Fruit fly (Drosophila melanogaster) S2 (cell line): ENCODE results near the gene CG10550.

Source experiments
- CG8478 ChIP-seq: fragments of >200 bp; optimal IDR thresholded peaks from 2 replicates; lab custom pipeline; 2018
- CTCF ChIP-seq, 2 experiments: fragments of >200 bp; optimal IDR thresholded peaks; 2 replicates each; lab custom pipeline; 2018

The CG10550 gene

dm6 chr3R:25310843-25311242, 2.7 kb upstream of the CG10550 start, which contains the start of gene CG31099:
Gene CG31099 (minus strand): TSS chr3R:25310943.
- TF ChIP-seq CG8478 (lab: Kevin White, UChicago) (no peak), CTCF (optimal IDR thresholded peaks at IDR 0.05; lab: Kevin White, UChicago) (no peak)

- TF ChIP-seq CTCF (optimal IDR thresholded peaks at IDR 0.05; lab: Kevin White, UChicago): no peak
- no peak for TF ChIP-seq CG8478 (lab: Kevin White, UChicago)
Observed at dm6 chr3R:25309175-25309574, 984 bp upstream of the CG10550 start.

- TF ChIP-seq CG8478 (lab: Kevin White, UChicago) (no peak), CTCF (optimal IDR thresholded peaks at IDR 0.05; lab: Kevin White, UChicago) (no peak)
Observed at dm6 chr3R:25305822-25306544, 2.2 kb downstream of the CG10550 start.

dm6 chr3R:25303857-25304440, 4.2 kb downstream of the CG10550 start, which contains the start of gene CG31436:
Gene CG31436 (plus strand): TSS chr3R:25304137.
- TF ChIP-seq CTCF (optimal IDR thresholded peaks at IDR 0.05; lab: Kevin White, UChicago) (no peak), CG8478 (lab: Kevin White, UChicago) (no peak)

dm6 chr3R:25302239-25302638, 6.0 kb downstream of the CG10550 start, which contains the start of gene CG31370:
Gene CG31370 (plus strand): TSS chr3R:25302464.
- TF ChIP-seq CG8478 (lab: Kevin White, UChicago) (no peak), CTCF (optimal IDR thresholded peaks at IDR 0.05; lab: Kevin White, UChicago) (no peak)

dm6 chr3R:25300575-25300974, 7.6 kb downstream of the CG10550 start, which contains the start of gene CG13659:
Gene CG13659 (plus strand): TSS chr3R:25300891.
- TF ChIP-seq CTCF (optimal IDR thresholded peaks at IDR 0.05; lab: Kevin White, UChicago): no peak
- no peak for TF ChIP-seq CG8478 (lab: Kevin White, UChicago)

- TF ChIP-seq CG8478 (lab: Kevin White, UChicago): no peak
- no peak for TF ChIP-seq CTCF (optimal IDR thresholded peaks at IDR 0.05; lab: Kevin White, UChicago)
Observed at dm6 chr3R:25299507-25299964, 8.7 kb downstream of the CG10550 start, which contains the start of gene CG31288. Gene CG31288 (minus strand): TSS chr3R:25299557.

dm6 chr3R:25297678-25298077, 10.5 kb downstream of the CG10550 start, which contains the start of gene CG31097:
Gene CG31097 (minus strand): TSS chr3R:25297778.
- TF ChIP-seq CG8478 (lab: Kevin White, UChicago) (no peak), CTCF (optimal IDR thresholded peaks at IDR 0.05; lab: Kevin White, UChicago) (no peak)

dm6 chr3R:25295320-25296020, 12.7 kb downstream of the CG10550 start, which contains the start of gene CG31102:
Gene CG31102 (minus strand): TSS chr3R:25295594.
- TF ChIP-seq CTCF (optimal IDR thresholded peaks at IDR 0.05; lab: Kevin White, UChicago): no peak
- no peak for TF ChIP-seq CG8478 (lab: Kevin White, UChicago)

- no peak for TF ChIP-seq CTCF (optimal IDR thresholded peaks at IDR 0.05; lab: Kevin White, UChicago)
- TF ChIP-seq CG8478 (lab: Kevin White, UChicago): no peak
Observed at dm6 chr3R:25292864-25293284, 15.3 kb downstream of the CG10550 start, which contains the start of gene CG31098. Gene CG31098 (minus strand): TSS chr3R:25292977.

dm6 chr3R:25289589-25289988, 18.6 kb downstream of the CG10550 start, which contains the start of gene CG11893:
Gene CG11893 (plus strand): TSS chr3R:25289889.
- TF ChIP-seq CTCF (optimal IDR thresholded peaks at IDR 0.05; lab: Kevin White, UChicago) (no peak), CG8478 (lab: Kevin White, UChicago) (no peak)

dm6 chr3R:25287128-25287527, 21.1 kb downstream of the CG10550 start, which contains the start of gene CG13658:
Gene CG13658 (plus strand): TSS chr3R:25287474.
- TF ChIP-seq CTCF (optimal IDR thresholded peaks at IDR 0.05; lab: Kevin White, UChicago) (no peak), CG8478 (lab: Kevin White, UChicago) (no peak)

- TF ChIP-seq CTCF (optimal IDR thresholded peaks at IDR 0.05; lab: Kevin White, UChicago) (no peak), CG8478 (lab: Kevin White, UChicago) (no peak)
Observed at dm6 chr3R:25285173-25285572, 23.0 kb downstream of the CG10550 start, which contains the start of gene CG31104. Gene CG31104 (plus strand): TSS chr3R:25285473.

- no peak for TF ChIP-seq CTCF (optimal IDR thresholded peaks at IDR 0.05; lab: Kevin White, UChicago)
- no peak for TF ChIP-seq CG8478 (lab: Kevin White, UChicago)
Observed at dm6 chr3R:25283209-25283670, 25.0 kb downstream of the CG10550 start, which contains the start of gene CG31300. Gene CG31300 (plus strand): TSS chr3R:25283620.
